Worm (Caenorhabditis elegans) whole organism, L2 larva: ENCODE measurements around the gene C16C8.20.
A peak's percentile ranks its signal among the peaks of the same experiment; 100 is the strongest.

Experiments used
- C34F6.9 ChIP-seq: fragments of 150-350 bp; optimal IDR thresholded peaks from 2 replicates; lab custom pipeline; 2014; ENCODE audit warnings: missing biosample characterization, missing genetic modification characterization
- F13H6.1 ChIP-seq: sonication (generic microtip); optimal IDR thresholded peaks from 2 replicates; lab custom pipeline; 2016; ENCODE audit warnings: missing genetic modification characterization, missing compliant biosample characterization
- Y55F3AM.14 ChIP-seq: fragments of 200-800 bp; sonication (Bioruptor generic); optimal IDR thresholded peaks from 2 replicates; lab custom pipeline; 2018; ENCODE audit warnings: mild to moderate bottlenecking, missing genetic modification characterization, missing compliant biosample characterization
- ZK546.5 ChIP-seq: sonication (generic microtip); optimal IDR thresholded peaks from 2 replicates; lab custom pipeline; 2017; ENCODE audit warnings: missing biosample characterization, missing genetic modification characterization
- alr-1 ChIP-seq: fragments of 150-350 bp; optimal IDR thresholded peaks from 2 replicates; lab custom pipeline; 2014; ENCODE audit warnings: missing biosample characterization, missing genetic modification characterization
- ama-1 ChIP-seq: fragments of 150-350 bp; optimal IDR thresholded peaks from 2 replicates; lab custom pipeline; 2018; ENCODE audit warnings: inconsistent platforms
- ceh-16 ChIP-seq: fragments of 150-350 bp; optimal IDR thresholded peaks from 2 replicates; lab custom pipeline; 2014; ENCODE audit warnings: missing biosample characterization, missing genetic modification characterization
- crh-2 ChIP-seq: sonication (generic microtip); optimal IDR thresholded peaks from 2 replicates; lab custom pipeline; 2017; ENCODE audit warnings: missing biosample characterization, missing genetic modification characterization
- dmd-4 ChIP-seq: sonication (generic microtip); optimal IDR thresholded peaks from 2 replicates; lab custom pipeline; 2017; ENCODE audit warnings: missing biosample characterization, missing genetic modification characterization
- elt-1 ChIP-seq: fragments of 150-350 bp; optimal IDR thresholded peaks from 2 replicates; lab custom pipeline; 2014; ENCODE audit warnings: missing biosample characterization, missing genetic modification characterization
- elt-3 ChIP-seq: sonication (generic microtip); optimal IDR thresholded peaks from 2 replicates; lab custom pipeline; 2017; ENCODE audit warnings: missing biosample characterization, missing genetic modification characterization
- fos-1 ChIP-seq: fragments of 150-350 bp; optimal IDR thresholded peaks from 2 replicates; lab custom pipeline; 2014; ENCODE audit warnings: missing biosample characterization, missing genetic modification characterization
- lin-11 ChIP-seq: fragments of 150-350 bp; sonication (generic microtip); optimal IDR thresholded peaks from 2 replicates; lab custom pipeline; 2014; ENCODE audit warnings: missing biosample characterization, missing genetic modification characterization, inconsistent platforms, mixed read lengths
- lin-39 ChIP-seq: fragments of 150-350 bp; optimal IDR thresholded peaks from 2 replicates; lab custom pipeline; 2014; ENCODE audit warnings: missing biosample characterization, missing genetic modification reagents, missing genetic modification characterization
- mab-5 ChIP-seq: fragments of 150-350 bp; optimal IDR thresholded peaks from 2 replicates; lab custom pipeline; 2014; ENCODE audit warnings: missing biosample characterization, missing genetic modification characterization
- mbf-1 ChIP-seq: sonication (generic microtip); optimal IDR thresholded peaks from 2 replicates; lab custom pipeline; 2017; ENCODE audit warnings: missing biosample characterization, missing genetic modification characterization
- nhr-10 ChIP-seq: sonication (generic microtip); optimal IDR thresholded peaks from 2 replicates; lab custom pipeline; 2017; ENCODE audit warnings: missing biosample characterization, missing genetic modification characterization
- nhr-11 ChIP-seq: fragments of 150-350 bp; optimal IDR thresholded peaks from 2 replicates; lab custom pipeline; 2014; ENCODE audit warnings: missing biosample characterization, missing genetic modification characterization
- nhr-12 ChIP-seq: fragments of 150-350 bp; optimal IDR thresholded peaks from 2 replicates; lab custom pipeline; 2014; ENCODE audit warnings: missing biosample characterization, missing genetic modification characterization
- nhr-129 ChIP-seq: fragments of 150-350 bp; optimal IDR thresholded peaks from 2 replicates; lab custom pipeline; 2014; ENCODE audit warnings: missing biosample characterization, missing genetic modification characterization
- nhr-21 ChIP-seq: fragments of 150-350 bp; optimal IDR thresholded peaks from 2 replicates; lab custom pipeline; 2014; ENCODE audit warnings: missing biosample characterization, missing genetic modification characterization
- nhr-237 ChIP-seq: fragments of 150-350 bp; optimal IDR thresholded peaks from 2 replicates; lab custom pipeline; 2014; ENCODE audit warnings: missing biosample characterization, missing genetic modification characterization
- nhr-6 ChIP-seq: fragments of 150-350 bp; optimal IDR thresholded peaks from 2 replicates; lab custom pipeline; 2014; ENCODE audit warnings: missing biosample characterization, missing genetic modification characterization
- nhr-77 ChIP-seq: fragments of 150-350 bp; optimal IDR thresholded peaks from 2 replicates; lab custom pipeline; 2014; ENCODE audit warnings: missing biosample characterization, missing genetic modification characterization
- sem-4 ChIP-seq: fragments of 150-350 bp; optimal IDR thresholded peaks from 2 replicates; lab custom pipeline; 2014; ENCODE audit warnings: missing biosample characterization, missing genetic modification reagents, missing genetic modification characterization
- skn-1 ChIP-seq: sonication (generic microtip); optimal IDR thresholded peaks from 2 replicates; lab custom pipeline; 2017; ENCODE audit warnings: missing biosample characterization, missing genetic modification characterization
- sma-3 ChIP-seq: sonication (generic microtip); optimal IDR thresholded peaks from 2 replicates; lab custom pipeline; 2016; ENCODE audit warnings: missing genetic modification reagents, missing genetic modification characterization, missing compliant biosample characterization
- sma-9 ChIP-seq, 2 experiments: fragments of 150-350 bp in 1 of 2; sonication (generic microtip) in 1 of 2; optimal IDR thresholded peaks; 2 replicates each; lab custom pipeline; 2014 to 2016; ENCODE audit warnings: missing genetic modification characterization in 2 of 2, mild to moderate bottlenecking in 1 of 2, missing biosample characterization in 1 of 2, missing compliant biosample characterization in 1 of 2, missing genetic modification reagents in 1 of 2, moderate library complexity in 1 of 2
- snpc-4 ChIP-seq: fragments of 150-350 bp; optimal IDR thresholded peaks from 2 replicates; lab custom pipeline; 2014; ENCODE audit warnings: missing biosample characterization, missing genetic modification characterization
- unc-39 ChIP-seq: fragments of 150-350 bp; optimal IDR thresholded peaks from 2 replicates; lab custom pipeline; 2014; ENCODE audit warnings: missing biosample characterization, missing genetic modification characterization
- unc-62 ChIP-seq: fragments of 150-350 bp; optimal IDR thresholded peaks from 2 replicates; lab custom pipeline; 2014; ENCODE audit warnings: missing biosample characterization, missing genetic modification reagents, missing genetic modification characterization
- ztf-1 ChIP-seq: fragments of 200-800 bp; sonication (Bioruptor generic); conservative IDR thresholded peaks from 2 replicates; pipeline ENCODE4 v1.3.6; 2022; ENCODE audit warnings: missing genetic modification characterization, missing compliant biosample characterization

The C16C8.20 gene

ce11 chrII:3439244-3439698, 7.5 kb upstream of the C16C8.20 start (continued):
- no peak for TF ChIP-seq alr-1 (tag; lab: Kevin White, UChicago)
- TF ChIP-seq sma-3 (GFP tag; lab: Kevin White, UChicago), result peak; percentile 68
- TF ChIP-seq crh-2 (tag; lab: Kevin White, UChicago), result peak; percentile 29
- TF ChIP-seq sma-9 (GFP tag; optimal IDR thresholded peaks at IDR 0.05; lab: Kevin White, UChicago), result peak; percentile 16
- no peak for TF ChIP-seq sma-9 (tag; optimal IDR thresholded peaks at IDR 0.05; lab: Kevin White, UChicago)
- TF ChIP-seq sem-4 (tag; lab: Kevin White, UChicago), result no peak
- no peak for TF ChIP-seq ceh-16 (tag; lab: Kevin White, UChicago)
- TF ChIP-seq lin-39, result no peak
- peak; percentile 12 for TF ChIP-seq nhr-129 (tag; lab: Kevin White, UChicago)
- TF ChIP-seq F13H6.1 (tag; lab: Kevin White, UChicago), result no peak
- TF ChIP-seq nhr-6 (tag; lab: Kevin White, UChicago), result no peak

ce11 chrII:3439842-3440640, 6.7 kb upstream of the C16C8.20 start:
- TF ChIP-seq sma-3 (GFP tag; lab: Kevin White, UChicago) (peak; percentile 66), sem-4 (tag; lab: Kevin White, UChicago) (no peak), sma-9 (GFP tag; optimal IDR thresholded peaks at IDR 0.05; lab: Kevin White, UChicago) (peak; percentile 90), sma-9 (tag; optimal IDR thresholded peaks at IDR 0.05; lab: Kevin White, UChicago) (no peak), fos-1 (tag; lab: Kevin White, UChicago) (peak; percentile 72), snpc-4 (peak; percentile 59)

- TF ChIP-seq mbf-1 (tag; lab: Kevin White, UChicago) (no peak), alr-1 (tag; lab: Kevin White, UChicago) (no peak), nhr-12 (tag; lab: Kevin White, UChicago) (no peak), nhr-10 (no peak), ztf-1 (GFP tag; lab: Robert Waterston, UW) (no peak)
These were observed 6.2 kb upstream of the C16C8.20 start, which contains the start of gene C16C8.17 for ce11 chrII:3440641-3440926. C16C8.17 (plus strand) TSS chrII:3440827.

ce11 chrII:3441377-3441776, 5.4 kb upstream of the C16C8.20 start, which contains the start of gene C16C8.27:
C16C8.27 (plus strand) TSS chrII:3441677.
- TF ChIP-seq dmd-4, result no peak
- no peak for TF ChIP-seq nhr-77 (tag; lab: Kevin White, UChicago)
- TF ChIP-seq ZK546.5, result no peak
- TF ChIP-seq nhr-11 (tag; lab: Kevin White, UChicago), result no peak
- no peak for TF ChIP-seq unc-62 (GFP tag; lab: Kevin White, UChicago)

- TF ChIP-seq nhr-237 (tag; lab: Kevin White, UChicago) (no peak), lin-11 (tag; lab: Kevin White, UChicago) (no peak), mab-5 (tag; lab: Kevin White, UChicago) (no peak), nhr-21 (tag; lab: Kevin White, UChicago) (no peak), ama-1 (lab: Kevin White, UChicago) (no peak), nhr-6 (tag; lab: Kevin White, UChicago) (no peak), C34F6.9 (tag; lab: Kevin White, UChicago) (no peak), ceh-16 (tag; lab: Kevin White, UChicago) (no peak), snpc-4 (no peak), skn-1 (tag; lab: Kevin White, UChicago) (no peak), elt-3 (tag; lab: Kevin White, UChicago) (no peak), Y55F3AM.14 (GFP tag; lab: Kevin White, UChicago) (no peak), sem-4 (tag; lab: Kevin White, UChicago) (no peak)
These were observed 3.6 kb upstream of the C16C8.20 start, which contains the start of gene C16C8.22 for ce11 chrII:3443154-3443553. C16C8.22 (minus strand) TSS chrII:3443254.

- TF ChIP-seq unc-39 (no peak), C34F6.9 (tag; lab: Kevin White, UChicago) (no peak), elt-1 (no peak)
These were observed 2.5 kb upstream of the C16C8.20 start, which contains the start of gene C16C8.4 for ce11 chrII:3444280-3444679. C16C8.4 (minus strand) TSS chrII:3444380.
